Fruit fly (Drosophila melanogaster) whole organism, pupa: ENCODE data around the gene CG10164.
A peak's percentile ranks its signal among the peaks of the same experiment; 100 is the strongest.

Experiments
- CG34367 ChIP-seq: fragments of 200-800 bp; sonication (Bioruptor generic); optimal IDR thresholded peaks from 2 replicates; lab custom pipeline; 2018; ENCODE audit warnings: missing biosample characterization, mild to moderate bottlenecking, missing genetic modification characterization
- CG8301 ChIP-seq: fragments of 200-800 bp; sonication (Bioruptor generic); optimal IDR thresholded peaks from 2 replicates; lab custom pipeline; 2018; ENCODE audit warnings: missing biosample characterization, mild to moderate bottlenecking, missing genetic modification characterization
- EcR ChIP-seq: fragments of 200-800 bp; sonication (Bioruptor generic); optimal IDR thresholded peaks from 3 replicates; lab custom pipeline; 2019; ENCODE audit warnings: missing biosample characterization, missing genetic modification characterization, mild to moderate bottlenecking, moderate library complexity, missing genetic modification reagents
- fd96Ca ChIP-seq: fragments of 200-800 bp; sonication (Bioruptor generic); IDR thresholded peaks from 3 replicates; pipeline ENCODE4 v1.3.6; 2022; ENCODE audit warnings: missing biosample characterization, missing genetic modification characterization
- gl ChIP-seq: fragments of 200-800 bp; sonication (Bioruptor generic); optimal IDR thresholded peaks from 2 replicates; lab custom pipeline; 2018; ENCODE audit warnings: missing biosample characterization, mild to moderate bottlenecking, missing genetic modification characterization

DNA sequence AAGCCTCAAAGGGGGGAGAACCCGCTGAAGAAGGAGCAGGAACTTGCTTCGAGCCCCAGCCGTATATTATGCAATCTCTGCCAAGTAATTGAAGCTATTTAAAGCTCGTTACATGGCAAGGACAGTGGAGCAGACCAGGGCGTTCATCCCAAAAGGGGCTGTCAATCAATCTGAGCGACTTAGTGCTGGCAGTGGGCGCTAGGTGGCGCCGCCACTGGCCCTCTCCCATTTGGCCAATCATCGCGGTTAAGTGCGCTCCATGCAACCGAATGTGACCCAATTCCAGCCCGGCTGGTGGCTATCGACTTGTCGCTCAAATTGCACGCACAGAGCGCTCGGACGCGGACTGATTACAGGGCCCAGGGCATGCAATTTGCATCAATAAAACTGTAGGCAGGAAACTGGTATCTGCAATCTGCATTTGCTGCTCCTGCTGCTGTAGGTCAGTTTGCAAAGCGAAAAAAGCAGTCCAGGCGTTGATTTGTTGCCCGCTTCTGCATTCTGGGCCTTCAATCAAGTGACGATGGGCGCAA, 47.3 kb downstream of the CG10164 start:
- TF ChIP-seq fd96Ca (GFP tag; lab: Robert Waterston, UW) (no peak), EcR (peak; percentile 52), CG34367 (tag; lab: Kevin White, UChicago) (no peak), gl (no peak), CG8301 (tag; lab: Kevin White, UChicago) (no peak)
